Fruit fly (Drosophila melanogaster) whole organism, embryonic: ENCODE data around the gene CG15362.

Experiments used
- Bdp1 ChIP-seq: fragments of 200-800 bp; sonication (Bioruptor generic); optimal IDR thresholded peaks from 3 replicates; lab custom pipeline; 2016; ENCODE audit warnings: missing biosample characterization, missing genetic modification characterization
- CG11504 ChIP-seq: fragments of 200-800 bp; sonication (Bioruptor generic); optimal IDR thresholded peaks from 3 replicates; lab custom pipeline; 2019; ENCODE audit warnings: missing biosample characterization, mild to moderate bottlenecking, missing genetic modification characterization, moderate library complexity
- CG12155 ChIP-seq: fragments of 200-800 bp; sonication (Bioruptor generic); optimal IDR thresholded peaks from 3 replicates; lab custom pipeline; 2016; ENCODE audit warnings: missing biosample characterization, missing genetic modification characterization
- CG13894 ChIP-seq: fragments of 200-800 bp; sonication (Bioruptor generic); optimal IDR thresholded peaks from 3 replicates; lab custom pipeline; 2018; ENCODE audit warnings: missing biosample characterization, mild to moderate bottlenecking, missing genetic modification characterization, moderate library complexity
- CG14710 ChIP-seq: fragments of 200-800 bp; sonication (Bioruptor generic); optimal IDR thresholded peaks from 3 replicates; lab custom pipeline; 2019; ENCODE audit warnings: missing biosample characterization, mild to moderate bottlenecking, missing genetic modification characterization, moderate library complexity
- CG15514 ChIP-seq: fragments of 200-800 bp; sonication (Bioruptor generic); optimal IDR thresholded peaks from 3 replicates; lab custom pipeline; 2017; ENCODE audit warnings: missing biosample characterization, missing genetic modification characterization, mild to moderate bottlenecking, moderate library complexity, missing genetic modification reagents
- CG15601 ChIP-seq: fragments of 200-800 bp; sonication (Bioruptor generic); optimal IDR thresholded peaks from 3 replicates; lab custom pipeline; 2019; ENCODE audit warnings: missing biosample characterization, mild to moderate bottlenecking, missing genetic modification characterization, moderate library complexity
- CG1603 ChIP-seq: fragments of 200-800 bp; sonication (Bioruptor generic); optimal IDR thresholded peaks from 2 replicates; lab custom pipeline; 2019; ENCODE audit warnings: missing biosample characterization, mild to moderate bottlenecking, missing genetic modification characterization, moderate library complexity
- CG16779 ChIP-seq: fragments of 200-800 bp; sonication (Bioruptor generic); IDR thresholded peaks from 2 replicates; pipeline ENCODE4 v1.3.6; 2022; ENCODE audit warnings: missing biosample characterization, missing genetic modification characterization
- CG17829 ChIP-seq: fragments of 200-800 bp; optimal IDR thresholded peaks from 2 replicates; lab custom pipeline; 2019; ENCODE audit warnings: missing biosample characterization, mild to moderate bottlenecking, missing genetic modification characterization, moderate library complexity
- CG2712 ChIP-seq: fragments of 200-800 bp; optimal IDR thresholded peaks from 3 replicates; lab custom pipeline; 2019; ENCODE audit warnings: missing biosample characterization, mild to moderate bottlenecking, missing genetic modification characterization, moderate library complexity
- CG32767 ChIP-seq: fragments of 200-800 bp; sonication (Bioruptor generic); IDR thresholded peaks from 2 replicates; pipeline ENCODE4 v1.3.6; 2022; ENCODE audit warnings: missing biosample characterization, missing genetic modification characterization
- CG4282 ChIP-seq: fragments of 200-800 bp; sonication (Bioruptor generic); optimal IDR thresholded peaks from 2 replicates; lab custom pipeline; 2016; ENCODE audit warnings: missing biosample characterization, missing genetic modification characterization
- CG4360 ChIP-seq: fragments of 200-800 bp; sonication (Bioruptor generic); IDR thresholded peaks from 2 replicates; pipeline ENCODE4 v1.3.6; 2022; ENCODE audit warnings: missing biosample characterization, missing genetic modification characterization
- CG7963 ChIP-seq: fragments of 200-800 bp; sonication (Bioruptor generic); IDR thresholded peaks from 3 replicates; pipeline ENCODE4 v1.3.6; 2022; ENCODE audit warnings: missing biosample characterization, missing genetic modification characterization; ENCODE audit not compliant: partially characterized antibody
- CG8359 ChIP-seq: fragments of 200-800 bp; sonication (Bioruptor generic); optimal IDR thresholded peaks from 2 replicates; lab custom pipeline; 2017; ENCODE audit warnings: missing biosample characterization, mild to moderate bottlenecking, missing genetic modification characterization, borderline replicate concordance
- CG8924 ChIP-seq: fragments of 200-800 bp; optimal IDR thresholded peaks from 3 replicates; lab custom pipeline; 2019; ENCODE audit warnings: missing biosample characterization, mild to moderate bottlenecking, missing genetic modification characterization, moderate library complexity
- CTCF ChIP-seq: fragments of 200-800 bp; sonication (Bioruptor generic); optimal IDR thresholded peaks from 2 replicates; lab custom pipeline; 2017; ENCODE audit warnings: missing biosample characterization, mild to moderate bottlenecking, missing genetic modification characterization, moderate library complexity
- CkIIα-i1 ChIP-seq: fragments of 200-800 bp; sonication (Bioruptor generic); IDR thresholded peaks from 2 replicates; pipeline ENCODE4 v1.3.6; 2022; ENCODE audit warnings: missing biosample characterization, missing genetic modification characterization
- Dek ChIP-seq: fragments of 200-800 bp; sonication (Bioruptor generic); optimal IDR thresholded peaks from 3 replicates; lab custom pipeline; 2019; ENCODE audit warnings: missing biosample characterization, mild to moderate bottlenecking, missing genetic modification characterization, moderate library complexity
- E2f2 ChIP-seq: fragments of 200-800 bp; sonication (Bioruptor generic); IDR thresholded peaks from 2 replicates; pipeline ENCODE4 v1.3.6; 2022; ENCODE audit warnings: missing biosample characterization, missing genetic modification characterization
- HLH4C ChIP-seq: fragments of 200-800 bp; sonication (Bioruptor generic); IDR thresholded peaks from 3 replicates; pipeline ENCODE4 v1.3.6; 2022; ENCODE audit warnings: missing biosample characterization, missing genetic modification characterization; ENCODE audit not compliant: partially characterized antibody
- HmgZ ChIP-seq: fragments of 200-800 bp; sonication (Bioruptor generic); optimal IDR thresholded peaks from 2 replicates; lab custom pipeline; 2018; ENCODE audit warnings: missing biosample characterization, mild to moderate bottlenecking, missing genetic modification characterization
- Lhr ChIP-seq: fragments of 200-800 bp; sonication (Bioruptor generic); optimal IDR thresholded peaks from 3 replicates; lab custom pipeline; 2017; ENCODE audit warnings: mild to moderate bottlenecking, missing biosample characterization, missing genetic modification reagents, missing genetic modification characterization
- Ptx1 ChIP-seq: fragments of 200-800 bp; sonication (Bioruptor generic); IDR thresholded peaks from 2 replicates; pipeline ENCODE4 v1.3.6; 2022; ENCODE audit warnings: missing biosample characterization, missing genetic modification characterization
- ase ChIP-seq: fragments of 200-800 bp; sonication (Bioruptor generic); IDR thresholded peaks from 3 replicates; pipeline ENCODE4 v1.3.6; 2022; ENCODE audit warnings: missing biosample characterization, missing genetic modification characterization
- bbx ChIP-seq: fragments of 200-800 bp; sonication (Bioruptor generic); IDR thresholded peaks from 2 replicates; pipeline ENCODE4 v1.3.6; 2022; ENCODE audit warnings: missing biosample characterization, missing genetic modification characterization; ENCODE audit not compliant: partially characterized antibody
- grn ChIP-seq: fragments of 200-800 bp; sonication (Bioruptor generic); optimal IDR thresholded peaks from 3 replicates; lab custom pipeline; 2017; ENCODE audit warnings: missing biosample characterization, missing genetic modification characterization
- gsb ChIP-seq: fragments of 200-800 bp; sonication (Bioruptor generic); IDR thresholded peaks from 2 replicates; pipeline ENCODE4 v1.3.6; 2022; ENCODE audit warnings: missing biosample characterization, missing genetic modification characterization
- hb ChIP-seq: fragments of 200-800 bp; sonication (Bioruptor generic); IDR thresholded peaks from 3 replicates; pipeline ENCODE4 v1.3.6; 2022; ENCODE audit warnings: missing biosample characterization, missing genetic modification characterization; ENCODE audit not compliant: partially characterized antibody
- insv ChIP-seq, 2 experiments: fragments of 200-800 bp; sonication (Bioruptor generic); optimal IDR thresholded peaks; 3 replicates each; lab custom pipeline; 2016 to 2018; ENCODE audit warnings: missing biosample characterization in 2 of 2, missing genetic modification characterization in 2 of 2
- lab ChIP-seq: fragments of 200-800 bp; sonication (Bioruptor generic); optimal IDR thresholded peaks from 3 replicates; lab custom pipeline; 2017; ENCODE audit warnings: missing biosample characterization, missing genetic modification characterization, mild to moderate bottlenecking, moderate library complexity, missing genetic modification reagents
- mld ChIP-seq: fragments of 200-800 bp; sonication (Bioruptor generic); IDR thresholded peaks from 3 replicates; pipeline ENCODE4 v1.3.6; 2022; ENCODE audit warnings: missing biosample characterization, missing genetic modification characterization; ENCODE audit not compliant: partially characterized antibody
- prd ChIP-seq, 3 experiments: fragments of >200 bp in 2 of 3; fragments of 200-800 bp in 1 of 3; sonication (Bioruptor generic) in 1 of 3; optimal IDR thresholded peaks in 2 of 3; IDR thresholded peaks in 1 of 3; 2 replicates in 2 of 3; 3 replicates in 1 of 3; pipeline versions ENCODE4 v1.3.6 to Lab custom; 2017 to 2022; ENCODE audit warnings: missing biosample characterization in 1 of 3, missing genetic modification characterization in 1 of 3
- rib ChIP-seq: fragments of 200-800 bp; sonication (Bioruptor generic); IDR thresholded peaks from 2 replicates; pipeline ENCODE4 v1.3.6; 2022; ENCODE audit warnings: missing biosample characterization, missing genetic modification characterization
- sug ChIP-seq: fragments of 200-800 bp; optimal IDR thresholded peaks from 2 replicates; lab custom pipeline; 2019; ENCODE audit warnings: missing biosample characterization, mild to moderate bottlenecking, missing genetic modification characterization, moderate library complexity
- unc-4 ChIP-seq: fragments of 200-800 bp; sonication (Bioruptor generic); IDR thresholded peaks from 2 replicates; pipeline ENCODE4 v1.3.6; 2022; ENCODE audit warnings: missing biosample characterization, missing genetic modification characterization; ENCODE audit not compliant: partially characterized antibody
- z ChIP-seq: fragments of 200-800 bp; sonication (Bioruptor generic); IDR thresholded peaks from 3 replicates; pipeline ENCODE4 v1.3.6; 2022; ENCODE audit warnings: missing biosample characterization, missing genetic modification characterization
- zen ChIP-seq: fragments of 200-800 bp; sonication (Bioruptor generic); optimal IDR thresholded peaks from 3 replicates; lab custom pipeline; 2018; ENCODE audit warnings: missing biosample characterization, mild to moderate bottlenecking, missing genetic modification characterization, moderate library complexity

The CG15362 gene

dm6 chr2L:2008980-2009954, 28.3 kb downstream of the CG15362 start, which contains the start of gene CG4238 (continued):
- TF ChIP-seq CG8359 (GFP tag; lab: Kevin White, UChicago) (no peak), CG2712 (tag; lab: Kevin White, UChicago) (peak; percentile 100), bbx (GFP tag; lab: Robert Waterston, UW) (peak; percentile 69), CTCF (peak; percentile 49), mld (peak; percentile 89), E2f2 (GFP tag; lab: Robert Waterston, UW) (peak; percentile 65; the same call in 1 of the 2 replicates), CG17829 (tag; lab: Kevin White, UChicago) (peak; percentile 2), hb (GFP tag; lab: Robert Waterston, UW) (0 out of 3 replicates have a peak, but pooled peaks have one; percentile 57), CkIIα-i1 (no peak), Dek (peak; percentile 27), CG16779 (GFP tag; lab: Robert Waterston, UW) (no peak), HmgZ (tag; lab: Kevin White, UChicago) (peak; percentile 57), zen (peak; percentile 55), CG4360 (GFP tag; lab: Robert Waterston, UW) (0 out of 2 replicates have a peak, but pooled peaks have one; percentile 12), CG12155 (GFP tag; lab: Kevin White, UChicago) (peak; percentile 18), CG4282 (GFP tag; lab: Kevin White, UChicago) (no peak), insv (GFP tag; optimal IDR thresholded peaks at IDR 0.05; lab: Kevin White, UChicago) (peak in 1 of 2 experiments; percentile 87), lab (GFP tag; lab: Kevin White, UChicago) (no peak), Bdp1 (peak; percentile 98), rib (GFP tag; lab: Robert Waterston, UW) (0 out of 2 replicates have a peak, but pooled peaks have one; percentile 34), CG15601 (tag; lab: Kevin White, UChicago) (peak; percentile 25), gsb (GFP tag; lab: Robert Waterston, UW) (no peak), prd (optimal IDR thresholded peaks at IDR 0.05; lab: Kevin White, UChicago) (no peak), prd (GFP tag; IDR thresholded peaks at IDR 0.05; lab: Robert Waterston, UW) (no peak), z (GFP tag; lab: Robert Waterston, UW) (no peak), Lhr (GFP tag; lab: Kevin White, UChicago) (peak; percentile 1), CG13894 (peak; percentile 4), CG1603 (tag; lab: Kevin White, UChicago) (peak; percentile 49), sug (tag; lab: Kevin White, UChicago) (peak; percentile 22), CG32767 (GFP tag; lab: Robert Waterston, UW) (peak; percentile 40; the same call in 1 of the 2 replicates), CG15514 (GFP tag; lab: Kevin White, UChicago) (peak; percentile 28), grn (GFP tag; lab: Kevin White, UChicago) (peak; percentile 74), unc-4 (GFP tag; lab: Robert Waterston, UW) (peak; percentile 39; the same call in 1 of the 2 replicates), HLH4C (peak; percentile 63; the same call in 2 of the 3 replicates), CG7963 (peak; percentile 50), CG8924 (tag; lab: Kevin White, UChicago) (peak; percentile 16), Ptx1 (GFP tag; lab: Robert Waterston, UW) (no peak), ase (GFP tag; lab: Robert Waterston, UW) (no peak), CG11504 (tag; lab: Kevin White, UChicago) (peak; percentile 46), CG14710 (tag; lab: Kevin White, UChicago) (peak; percentile 31)
